Worm (Caenorhabditis elegans) whole organism, L4 larva: ENCODE data around the gene C15F1.1.

Experiments used
- D1046.2 ChIP-seq: fragments of 200-800 bp; sonication (Bioruptor generic); IDR thresholded peaks from 2 replicates; pipeline ENCODE4 v1.3.6; 2022; ENCODE audit warnings: missing genetic modification characterization, missing compliant biosample characterization
- F26F4.8 ChIP-seq: fragments of 200-800 bp; sonication (Bioruptor generic); conservative IDR thresholded peaks from 2 replicates; pipeline ENCODE4 v1.3.6; 2022; ENCODE audit warnings: missing genetic modification characterization, missing compliant biosample characterization
- F37D6.2 ChIP-seq: sonication (generic microtip); optimal IDR thresholded peaks from 2 replicates; lab custom pipeline; 2016; ENCODE audit warnings: mild to moderate bottlenecking, missing genetic modification characterization, missing compliant biosample characterization
- R02D3.7 ChIP-seq: fragments of 150-350 bp; sonication (generic microtip); optimal IDR thresholded peaks from 3 replicates; lab custom pipeline; 2014; ENCODE audit warnings: missing biosample characterization, missing genetic modification characterization
- T20F7.1 ChIP-seq: fragments of 200-800 bp; sonication (Bioruptor generic); optimal IDR thresholded peaks from 2 replicates; lab custom pipeline; 2018; ENCODE audit warnings: mild to moderate bottlenecking, missing genetic modification characterization, missing compliant biosample characterization
- Y48G9A.11 ChIP-seq: fragments of 200-800 bp; sonication (Bioruptor generic); IDR thresholded peaks from 2 replicates; pipeline ENCODE4 v1.3.6; 2022; ENCODE audit warnings: missing genetic modification reagents, missing genetic modification characterization, missing compliant biosample characterization
- Y5F2A.4 ChIP-seq: fragments of 200-800 bp; sonication (Bioruptor generic); optimal IDR thresholded peaks from 2 replicates; lab custom pipeline; 2018; ENCODE audit warnings: mild to moderate bottlenecking, missing genetic modification characterization, missing compliant biosample characterization
- ZK546.5 ChIP-seq, 2 experiments: sonication (generic microtip); optimal IDR thresholded peaks; 2 replicates each; lab custom pipeline; 2017; ENCODE audit warnings: missing biosample characterization in 2 of 2, missing genetic modification characterization in 2 of 2
- aha-1 ChIP-seq: fragments of 150-350 bp; peaks from one replicate; lab custom pipeline; 2014; ENCODE audit warnings: missing biosample characterization, missing genetic modification characterization
- aly-2 ChIP-seq: sonication (generic microtip); optimal IDR thresholded peaks from 2 replicates; lab custom pipeline; 2018; ENCODE audit warnings: missing biosample characterization, missing genetic modification characterization
- ama-1 ChIP-seq: fragments of 150-350 bp; optimal IDR thresholded peaks from 2 replicates; lab custom pipeline; 2014; ENCODE audit warnings: inconsistent platforms, mixed read lengths
- arid-1 ChIP-seq: fragments of 200-800 bp; sonication (Bioruptor generic); conservative IDR thresholded peaks from 2 replicates; pipeline ENCODE4 v1.3.6; 2022; ENCODE audit warnings: missing genetic modification reagents, missing genetic modification characterization, missing compliant biosample characterization
- ceh-20 ChIP-seq: fragments of 200-800 bp; sonication (Bioruptor generic); IDR thresholded peaks from 2 replicates; pipeline ENCODE4 v1.3.6; 2022; ENCODE audit warnings: missing genetic modification reagents, missing genetic modification characterization, missing compliant biosample characterization
- ceh-62 ChIP-seq: sonication (generic microtip); optimal IDR thresholded peaks from 2 replicates; lab custom pipeline; 2017; ENCODE audit warnings: missing biosample characterization, missing genetic modification characterization
- cey-2 ChIP-seq: sonication (generic microtip); optimal IDR thresholded peaks from 3 replicates; lab custom pipeline; 2017; ENCODE audit warnings: missing genetic modification characterization, mild to moderate bottlenecking, missing compliant biosample characterization, antibody characterized with exemption, borderline replicate concordance; ENCODE audit not compliant: insufficient read depth
- daf-16 ChIP-seq, 3 experiments: sonication (generic microtip); optimal IDR thresholded peaks; 2 replicates each; lab custom pipeline; 2016 to 2017; ENCODE audit warnings: missing genetic modification characterization in 3 of 3, missing genetic modification reagents in 3 of 3, mild to moderate bottlenecking in 2 of 3, missing compliant biosample characterization in 2 of 3, missing biosample characterization in 1 of 3, moderate library complexity in 1 of 3
- dmd-6 ChIP-seq: fragments of 200-800 bp; sonication (Bioruptor generic); IDR thresholded peaks from 2 replicates; pipeline ENCODE4 v1.3.6; 2022; ENCODE audit warnings: missing genetic modification reagents, missing genetic modification characterization, missing compliant biosample characterization
- dmd-8 ChIP-seq: fragments of 200-800 bp; sonication (Bioruptor generic); IDR thresholded peaks from 2 replicates; pipeline ENCODE4 v1.3.6; 2022; ENCODE audit warnings: missing genetic modification characterization, missing compliant biosample characterization
- dve-1 ChIP-seq: sonication (generic microtip); optimal IDR thresholded peaks from 2 replicates; lab custom pipeline; 2017; ENCODE audit warnings: antibody characterized with exemption, mild to moderate bottlenecking, missing genetic modification characterization, missing compliant biosample characterization; ENCODE audit not compliant: insufficient read depth
- hlh-11 ChIP-seq: fragments of 200-800 bp; sonication (Bioruptor generic); optimal IDR thresholded peaks from 2 replicates; lab custom pipeline; 2018; ENCODE audit warnings: mild to moderate bottlenecking, missing genetic modification characterization, missing compliant biosample characterization
- hmg-1.1 ChIP-seq: fragments of 200-800 bp; sonication (Bioruptor generic); IDR thresholded peaks from 2 replicates; pipeline ENCODE4 v1.3.6; 2022; ENCODE audit warnings: missing genetic modification reagents, missing genetic modification characterization, missing compliant biosample characterization
- jun-1 ChIP-seq: fragments of 150-350 bp; optimal IDR thresholded peaks from 2 replicates; lab custom pipeline; 2014; ENCODE audit warnings: missing biosample characterization, missing genetic modification reagents, missing genetic modification characterization
- lim-7 ChIP-seq: fragments of 200-800 bp; sonication (Bioruptor generic); IDR thresholded peaks from 2 replicates; pipeline ENCODE4 v1.3.6; 2022; ENCODE audit warnings: missing genetic modification characterization, missing compliant biosample characterization
- lin-39 ChIP-seq: fragments of 150-350 bp; optimal IDR thresholded peaks from 2 replicates; lab custom pipeline; 2014; ENCODE audit warnings: missing biosample characterization, missing genetic modification reagents, missing genetic modification characterization
- lsy-2 ChIP-seq, 2 experiments: fragments of 150-350 bp in 1 of 2; sonication (generic microtip) in 1 of 2; optimal IDR thresholded peaks; 2 replicates each; lab custom pipeline; 2014 to 2017; ENCODE audit warnings: missing biosample characterization in 2 of 2, missing genetic modification characterization in 2 of 2
- madf-9 ChIP-seq: fragments of 200-800 bp; sonication (Bioruptor generic); conservative IDR thresholded peaks from 2 replicates; pipeline ENCODE4 v1.3.6; 2022; ENCODE audit warnings: missing genetic modification reagents, missing genetic modification characterization, missing compliant biosample characterization
- mep-1 ChIP-seq: fragments of 150-350 bp; sonication (generic microtip); optimal IDR thresholded peaks from 3 replicates; lab custom pipeline; 2014; ENCODE audit warnings: missing biosample characterization, missing genetic modification characterization
- mes-2 ChIP-seq: sonication (generic microtip); optimal IDR thresholded peaks from 2 replicates; lab custom pipeline; 2016; ENCODE audit warnings: missing genotype, mild to moderate bottlenecking, missing genetic modification characterization, missing compliant biosample characterization; ENCODE audit not compliant: poor library complexity, severe bottlenecking
- mxl-2 ChIP-seq: fragments of 200-800 bp; sonication (Bioruptor generic); conservative IDR thresholded peaks from 2 replicates; pipeline ENCODE4 v1.3.6; 2022; ENCODE audit warnings: missing genetic modification reagents, missing genetic modification characterization, missing compliant biosample characterization
- nhr-10 ChIP-seq: fragments of 150-350 bp; optimal IDR thresholded peaks from 2 replicates; lab custom pipeline; 2014; ENCODE audit warnings: missing biosample characterization, missing genetic modification characterization
- nhr-28 ChIP-seq: fragments of 150-350 bp; optimal IDR thresholded peaks from 2 replicates; lab custom pipeline; 2014; ENCODE audit warnings: missing biosample characterization, missing genetic modification characterization
- nhr-42 ChIP-seq: fragments of 200-800 bp; sonication (Bioruptor generic); IDR thresholded peaks from 2 replicates; pipeline ENCODE4 v1.3.6; 2022; ENCODE audit warnings: missing genetic modification characterization, missing compliant biosample characterization
- nhr-48 ChIP-seq: sonication (generic microtip); optimal IDR thresholded peaks from 2 replicates; lab custom pipeline; 2016; ENCODE audit warnings: mild to moderate bottlenecking, missing genetic modification characterization, missing compliant biosample characterization
- nhr-6 ChIP-seq: fragments of 150-350 bp; optimal IDR thresholded peaks from 2 replicates; lab custom pipeline; 2014; ENCODE audit warnings: missing biosample characterization, missing genetic modification characterization
- nhr-76 ChIP-seq: fragments of 150-350 bp; optimal IDR thresholded peaks from 2 replicates; lab custom pipeline; 2014; ENCODE audit warnings: missing biosample characterization, missing genetic modification characterization
- nhr-77 ChIP-seq: fragments of 150-350 bp; optimal IDR thresholded peaks from 2 replicates; lab custom pipeline; 2014; ENCODE audit warnings: missing biosample characterization, missing genetic modification characterization
- pha-4 ChIP-seq, 2 experiments: fragments of 150-350 bp in 1 of 2; fragments of 200-800 bp in 1 of 2; sonication (Bioruptor generic) in 1 of 2; IDR thresholded peaks in 1 of 2; optimal IDR thresholded peaks in 1 of 2; 2 replicates each; pipeline versions ENCODE4 v1.3.6 to Lab custom; 2014 to 2022; ENCODE audit warnings: missing genetic modification characterization in 2 of 2, missing genetic modification reagents in 2 of 2, missing biosample characterization in 1 of 2, missing compliant biosample characterization in 1 of 2
- php-3 ChIP-seq: fragments of 200-800 bp; sonication (Bioruptor generic); IDR thresholded peaks from 2 replicates; pipeline ENCODE4 v1.3.6; 2022; ENCODE audit warnings: missing genetic modification reagents, missing genetic modification characterization, missing compliant biosample characterization
- rbr-2 ChIP-seq: sonication (generic microtip); optimal IDR thresholded peaks from 2 replicates; lab custom pipeline; 2016; ENCODE audit warnings: missing genotype, missing genetic modification characterization, missing compliant biosample characterization
- saeg-2 ChIP-seq: fragments of 200-800 bp; sonication (Bioruptor generic); IDR thresholded peaks from 2 replicates; pipeline ENCODE4 v1.3.6; 2022; ENCODE audit warnings: missing genetic modification reagents, missing genetic modification characterization, missing compliant biosample characterization
- sdz-12 ChIP-seq: fragments of 200-800 bp; sonication (Bioruptor generic); optimal IDR thresholded peaks from 2 replicates; lab custom pipeline; 2018; ENCODE audit warnings: mild to moderate bottlenecking, missing genetic modification characterization, missing compliant biosample characterization
- set-16 ChIP-seq: fragments of 200-800 bp; sonication (Bioruptor generic); IDR thresholded peaks from 2 replicates; pipeline ENCODE4 v1.3.6; 2022; ENCODE audit warnings: missing genetic modification reagents, missing genetic modification characterization, missing compliant biosample characterization
- snpc-1.2 ChIP-seq: fragments of 200-800 bp; sonication (Bioruptor generic); IDR thresholded peaks from 2 replicates; pipeline ENCODE4 v1.3.6; 2022; ENCODE audit warnings: missing genetic modification reagents, missing genetic modification characterization, missing compliant biosample characterization
- snpc-4 ChIP-seq: fragments of 150-350 bp; optimal IDR thresholded peaks from 2 replicates; lab custom pipeline; 2014; ENCODE audit warnings: missing biosample characterization, missing genetic modification characterization
- tag-97 ChIP-seq: fragments of 200-800 bp; sonication (Bioruptor generic); IDR thresholded peaks from 2 replicates; pipeline ENCODE4 v1.3.6; 2022; ENCODE audit warnings: missing genetic modification characterization, missing compliant biosample characterization
- unc-62 ChIP-seq, 3 experiments: fragments of 150-350 bp in 1 of 3; sonication (generic microtip); optimal IDR thresholded peaks in 2 of 3; peaks in 1 of 3; 1 replicate in 1 of 3; 2 replicates in 2 of 3; lab custom pipeline; 2014 to 2017; ENCODE audit warnings: missing biosample characterization in 3 of 3, missing genetic modification characterization in 3 of 3, missing genetic modification reagents in 3 of 3, missing genotype in 1 of 3
- zfp-2 ChIP-seq: sonication (generic microtip); optimal IDR thresholded peaks from 2 replicates; lab custom pipeline; 2016; ENCODE audit warnings: mild to moderate bottlenecking, missing genetic modification characterization, missing compliant biosample characterization
- ztf-7 ChIP-seq: fragments of 150-350 bp; optimal IDR thresholded peaks from 2 replicates; lab custom pipeline; 2014; ENCODE audit warnings: missing biosample characterization, missing genetic modification characterization

Gene C15F1.1

DNA sequence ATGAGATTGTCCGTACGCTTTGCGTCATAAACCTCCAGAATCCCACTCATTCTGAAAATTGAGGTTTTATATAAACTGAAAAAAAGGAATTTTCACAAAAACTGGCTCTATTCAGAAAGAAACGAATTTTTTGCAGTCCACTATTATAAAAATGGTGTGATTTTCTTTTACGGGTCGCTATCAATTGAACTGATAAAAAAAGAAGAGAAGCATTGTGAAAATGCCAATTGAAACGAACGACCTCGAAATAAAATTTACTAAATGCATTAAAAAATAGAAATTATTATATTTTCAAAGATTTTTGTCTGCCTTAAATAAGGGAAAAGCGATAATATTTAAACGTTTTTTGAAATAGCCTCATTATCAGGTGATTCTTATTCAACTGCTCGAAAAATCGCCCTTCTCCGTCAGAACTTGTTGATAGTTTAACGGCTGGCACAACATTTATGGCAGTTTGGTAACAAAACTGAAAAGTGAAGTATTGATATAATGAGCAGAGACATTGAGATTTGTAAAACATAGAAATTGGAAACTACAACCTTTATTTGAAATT, 17.4 kb upstream of the C15F1.1 start, which contains the start of gene art-1 (continued):
- no peak for TF ChIP-seq nhr-28 (tag; lab: Kevin White, UChicago)
- no peak for TF ChIP-seq nhr-10 (tag; lab: Kevin White, UChicago)
- TF ChIP-seq saeg-2 (GFP tag; lab: Robert Waterston, UW), result no peak
- TF ChIP-seq dve-1, result peak; percentile 52
- no peak for TF ChIP-seq F37D6.2 (tag; lab: Kevin White, UChicago)
- no peak for TF ChIP-seq jun-1 (tag; lab: Kevin White, UChicago)
- no peak for TF ChIP-seq zfp-2
- no peak for TF ChIP-seq Y5F2A.4 (GFP tag; lab: Kevin White, UChicago)
- no peak for TF ChIP-seq ZK546.5 (tag; optimal IDR thresholded peaks at IDR 0.05; lab: Kevin White, UChicago)
- peak in 1 of 2 experiments; percentile 32 for TF ChIP-seq lsy-2 (tag; optimal IDR thresholded peaks at IDR 0.05; lab: Kevin White, UChicago)
- TF ChIP-seq daf-16 (GFP tag; optimal IDR thresholded peaks at IDR 0.05; lab: Kevin White, UChicago), result no peak
- peak; percentile 45 for TF ChIP-seq daf-16 (tag; optimal IDR thresholded peaks at IDR 0.05; lab: Kevin White, UChicago)
- TF ChIP-seq arid-1 (GFP tag; lab: Robert Waterston, UW), result no peak
- TF ChIP-seq pha-4 (GFP tag; IDR thresholded peaks at IDR 0.05; lab: Robert Waterston, UW), result no peak
- no peak for TF ChIP-seq pha-4 (tag; optimal IDR thresholded peaks at IDR 0.05; lab: Kevin White, UChicago)
- no peak for TF ChIP-seq R02D3.7
- peak; percentile 49 for TF ChIP-seq aha-1 (tag; lab: Kevin White, UChicago)
- no peak for TF ChIP-seq lim-7
- TF ChIP-seq rbr-2 (tag; lab: Kevin White, UChicago), result no peak
- TF ChIP-seq T20F7.1, result peak; percentile 74
- TF ChIP-seq cey-2 (tag; lab: Kevin White, UChicago), result no peak
- no peak for TF ChIP-seq mxl-2
- no peak for TF ChIP-seq lin-39 (tag; lab: Kevin White, UChicago)
- no peak for TF ChIP-seq F26F4.8 (GFP tag; lab: Robert Waterston, UW)
- no peak for TF ChIP-seq D1046.2 (GFP tag; lab: Robert Waterston, UW)
- TF ChIP-seq nhr-77 (tag; lab: Kevin White, UChicago), result no peak
- TF ChIP-seq aly-2, result no peak
- no peak for TF ChIP-seq tag-97 (GFP tag; lab: Robert Waterston, UW)

- TF ChIP-seq nhr-42 (GFP tag; lab: Robert Waterston, UW), result no peak
- peak; percentile 20 for TF ChIP-seq hlh-11 (tag; lab: Kevin White, UChicago)
- no peak for TF ChIP-seq set-16 (GFP tag; lab: Robert Waterston, UW)
- TF ChIP-seq sdz-12, result no peak
- TF ChIP-seq snpc-4 (tag; lab: Kevin White, UChicago), result no peak
- no peak for TF ChIP-seq jun-1 (tag; lab: Kevin White, UChicago)
- TF ChIP-seq ama-1 (lab: Kevin White, UChicago), result peak; percentile 2
- no peak for TF ChIP-seq ceh-62 (tag; lab: Kevin White, UChicago)
- TF ChIP-seq Y5F2A.4 (GFP tag; lab: Kevin White, UChicago), result no peak
- TF ChIP-seq php-3 (GFP tag; lab: Robert Waterston, UW), result no peak
- TF ChIP-seq hmg-1.1 (GFP tag; lab: Robert Waterston, UW), result no peak
- TF ChIP-seq daf-16 (GFP tag; optimal IDR thresholded peaks at IDR 0.05; lab: Kevin White, UChicago), result no peak
- TF ChIP-seq daf-16 (tag; optimal IDR thresholded peaks at IDR 0.05; lab: Kevin White, UChicago), result peak; percentile 88
- no peak for TF ChIP-seq F37D6.2 (tag; lab: Kevin White, UChicago)
- peak; percentile 97 for TF ChIP-seq nhr-28 (tag; lab: Kevin White, UChicago)
- no peak for TF ChIP-seq nhr-76 (tag; lab: Kevin White, UChicago)
- TF ChIP-seq tag-97 (GFP tag; lab: Robert Waterston, UW), result no peak
- no peak for TF ChIP-seq dmd-8 (GFP tag; lab: Robert Waterston, UW)
- no peak for TF ChIP-seq snpc-1.2 (GFP tag; lab: Robert Waterston, UW)
- TF ChIP-seq Y48G9A.11 (GFP tag; lab: Robert Waterston, UW), result no peak
- no peak for TF ChIP-seq nhr-6
- TF ChIP-seq ztf-7 (tag; lab: Kevin White, UChicago), result no peak
- no peak for TF ChIP-seq D1046.2 (GFP tag; lab: Robert Waterston, UW)
- no peak for TF ChIP-seq cey-2 (tag; lab: Kevin White, UChicago)
- TF ChIP-seq mes-2, result peak; percentile 2
- TF ChIP-seq dmd-6 (GFP tag; lab: Robert Waterston, UW), result no peak
- TF ChIP-seq aha-1 (tag; lab: Kevin White, UChicago), result no peak
- TF ChIP-seq unc-62 (GFP tag; optimal IDR thresholded peaks at IDR 0.05 in 1 of 2; lab: Kevin White, UChicago), result peak in 1 of 2 experiments; percentile 13
- TF ChIP-seq unc-62 (tag; optimal IDR thresholded peaks at IDR 0.05; lab: Kevin White, UChicago), result no peak
- no peak for TF ChIP-seq mep-1 (tag; lab: Kevin White, UChicago)
- no peak for TF ChIP-seq madf-9
- no peak for TF ChIP-seq nhr-48 (tag; lab: Kevin White, UChicago)
- TF ChIP-seq ceh-20 (GFP tag; lab: Robert Waterston, UW), result no peak
Measured at ce11 chrII:6973501-6973900, 16.2 kb upstream of the C15F1.1 start, which contains the start of gene sod-1. Gene sod-1, minus strand, starts transcription at chrII:6973887.
